Fruit fly (Drosophila melanogaster) Kc167 (cell line): Measurements from ENCODE around the gene CG9519.

Experiments used
- Myc ChIP-seq: fragments of >200 bp; optimal IDR thresholded peaks from 2 replicates; lab custom pipeline; 2017; ENCODE audit warnings: missing external identifiers
- Sin3A ChIP-seq: fragments of >200 bp; optimal IDR thresholded peaks from 2 replicates; lab custom pipeline; 2018; ENCODE audit warnings: missing external identifiers
- h ChIP-seq: fragments of >200 bp; optimal IDR thresholded peaks from 3 replicates; lab custom pipeline; 2018; ENCODE audit warnings: missing external identifiers
- insv ChIP-seq: fragments of >200 bp; optimal IDR thresholded peaks from 3 replicates; lab custom pipeline; 2018; ENCODE audit warnings: missing external identifiers
- psq ChIP-seq: fragments of >200 bp; optimal IDR thresholded peaks from 2 replicates; lab custom pipeline; 2017; ENCODE audit warnings: missing external identifiers
- ttk ChIP-seq: sonication (Bioruptor generic); optimal IDR thresholded peaks from 2 replicates; lab custom pipeline; 2017; ENCODE audit warnings: missing external identifiers

Gene CG9519

DNA sequence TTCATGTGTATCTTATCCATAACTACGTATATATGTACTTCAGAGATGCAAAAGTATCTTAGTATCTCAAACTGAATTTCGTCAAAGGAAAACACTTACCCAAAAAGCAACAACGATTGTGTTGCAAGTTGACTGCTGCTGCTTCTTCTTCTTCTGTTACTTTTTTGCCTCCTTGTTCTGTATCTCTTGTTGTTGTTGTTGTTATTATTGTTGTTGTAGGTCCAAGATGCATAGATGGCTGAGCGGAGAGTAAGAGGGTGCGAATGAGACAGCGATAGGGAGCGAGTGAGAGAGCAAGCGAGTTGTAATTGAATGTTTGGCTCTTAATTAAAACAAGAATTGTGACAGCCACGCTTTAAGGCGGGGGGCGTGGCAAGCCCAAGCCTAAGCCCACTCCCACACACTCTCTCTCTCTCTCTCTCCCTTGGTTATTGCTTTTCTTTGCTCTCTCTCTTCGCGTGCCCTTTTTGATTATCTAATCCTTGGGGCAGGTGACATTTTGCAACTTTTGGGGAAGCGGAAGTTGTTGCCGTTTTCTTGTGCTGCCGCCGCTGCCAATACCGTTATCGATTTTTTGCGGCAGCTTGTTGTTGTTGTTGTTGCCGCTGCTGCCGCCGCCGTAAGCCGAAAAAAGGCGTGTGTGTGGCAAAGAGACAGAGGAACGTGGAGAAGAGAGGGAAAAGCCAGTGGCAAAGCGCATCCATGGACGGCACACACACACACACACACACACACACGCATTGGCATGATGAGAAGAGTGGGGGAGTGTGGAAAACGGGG lies 31.3 kb downstream of the CG9519 start:
- TF ChIP-seq h (lab: Kevin White, UChicago) (no peak), Myc (lab: Kevin White, UChicago) (no peak), ttk (no peak), insv (lab: Kevin White, UChicago) (no peak), Sin3A (no peak), psq (lab: Kevin White, UChicago) (no peak)

DNA sequence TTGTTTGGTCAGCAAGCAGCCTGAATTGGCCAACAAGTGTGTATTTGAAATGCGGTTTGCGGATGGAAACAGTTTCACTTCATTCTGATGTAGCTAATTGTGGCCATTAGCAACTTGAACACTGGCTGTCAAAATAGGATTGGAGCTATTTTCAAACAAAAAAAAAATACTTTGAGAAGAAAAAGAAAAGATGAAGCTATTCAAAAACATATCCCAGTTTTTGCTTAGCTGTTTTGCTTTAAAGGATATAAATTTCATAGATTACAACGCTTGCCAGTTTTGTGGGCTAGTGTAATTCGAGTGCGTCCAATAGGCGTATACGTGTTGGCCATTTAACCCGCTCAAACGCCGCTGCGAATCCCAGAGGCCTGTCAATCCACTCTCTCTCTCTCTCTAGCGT lies 43.9 kb downstream of the CG9519 start:
- TF ChIP-seq Myc (lab: Kevin White, UChicago): no peak
- TF ChIP-seq ttk: no peak
- no peak for TF ChIP-seq psq (lab: Kevin White, UChicago)
- TF ChIP-seq insv (lab: Kevin White, UChicago): no peak
- no peak for TF ChIP-seq Sin3A
- TF ChIP-seq h (lab: Kevin White, UChicago): no peak

DNA sequence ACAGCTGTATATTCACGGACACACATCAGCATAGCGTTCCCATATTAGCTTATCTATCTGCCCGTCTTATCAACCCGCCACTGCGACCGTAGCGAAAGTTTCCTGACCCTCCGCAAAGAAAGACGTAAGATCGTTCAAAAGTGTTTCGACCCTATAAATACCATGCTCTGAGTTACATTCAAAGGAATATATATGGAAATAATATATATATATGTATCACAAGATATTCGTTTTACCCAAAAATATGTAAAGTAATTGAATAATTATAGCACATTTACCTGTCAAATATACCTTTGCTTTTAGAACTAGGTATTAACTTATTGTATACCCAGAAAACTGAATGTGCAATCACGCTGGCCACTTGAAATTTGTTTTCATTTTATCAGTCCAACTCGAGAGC lies 45.7 kb downstream of the CG9519 start:
- no peak for TF ChIP-seq psq (lab: Kevin White, UChicago)
- no peak for TF ChIP-seq insv (lab: Kevin White, UChicago)

DNA sequence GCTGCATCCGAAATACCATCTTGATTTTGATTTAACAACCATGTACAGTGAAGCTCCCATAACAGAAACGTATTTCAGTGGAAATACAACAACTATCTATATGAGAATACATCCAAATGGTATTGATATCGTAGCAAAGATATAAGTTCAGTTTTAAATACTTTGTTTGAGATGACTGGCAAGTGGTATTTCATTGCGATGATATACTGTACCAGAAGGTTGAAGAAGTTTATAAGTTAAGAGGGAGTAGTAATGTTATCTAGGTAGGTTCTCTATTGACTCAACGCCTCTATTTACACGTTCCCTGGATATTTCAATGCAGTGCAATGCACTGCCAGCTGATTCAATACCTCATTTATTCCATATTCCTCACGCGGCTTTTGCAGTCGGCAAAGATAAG lies 50.5 kb downstream of the CG9519 start:
- TF ChIP-seq Sin3A (no peak), psq (lab: Kevin White, UChicago) (no peak), insv (lab: Kevin White, UChicago) (no peak), ttk (no peak), h (lab: Kevin White, UChicago) (no peak), Myc (lab: Kevin White, UChicago) (no peak)
